Worm (Caenorhabditis elegans): ENCODE measurements around the gene T07A5.1.

ce11 chrIII:10335086-10335485 is 29.1 kb upstream of the T07A5.1 start, which contains the start of gene ced-9:
- TF ChIP-seq dmd-9 (GFP tag; IDR thresholded peaks at IDR 0.05) (no peak), ceh-20 (GFP tag; IDR thresholded peaks at IDR 0.05) (no peak), lin-29 (GFP tag; IDR thresholded peaks at IDR 0.05) (no peak), unc-130 (GFP tag; optimal IDR thresholded peaks at IDR 0.05) (no peak), daf-8 (GFP tag; IDR thresholded peaks at IDR 0.05) (no peak), mdl-1 (tag; optimal IDR thresholded peaks at IDR 0.05) (no peak), jun-1 (tag; optimal IDR thresholded peaks at IDR 0.05) (no peak), R02D3.7 (tag; optimal IDR thresholded peaks at IDR 0.05) (no peak)
